Worm (Caenorhabditis elegans): Measurements from ENCODE around the gene hsp-25.
A peak's percentile ranks its signal among the peaks of the same experiment; 100 is the strongest.

hsp-25 gene

DNA sequence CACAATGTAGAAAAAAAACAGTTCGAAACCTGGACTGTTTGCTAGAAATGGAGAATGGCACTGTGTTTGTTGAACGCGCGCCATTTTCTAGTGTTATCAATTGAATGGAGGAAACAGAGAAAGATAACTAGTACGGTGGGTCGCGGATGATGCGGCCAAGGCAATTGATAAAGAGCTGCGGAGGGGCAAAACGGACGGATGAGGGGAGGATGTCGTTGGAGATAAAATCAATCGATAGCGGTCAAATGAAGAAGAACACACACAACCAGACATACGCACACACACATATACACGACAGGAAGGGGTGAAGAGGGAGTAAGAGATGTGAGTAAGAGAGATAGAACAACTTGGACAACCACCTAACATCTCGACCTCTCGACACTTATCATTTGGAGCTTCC is 10.6 kb upstream of the hsp-25 start:
- peak; percentile 37 for TF ChIP-seq nhr-21 (tag; optimal IDR thresholded peaks at IDR 0.05)
- no peak for TF ChIP-seq unc-55 (GFP tag; optimal IDR thresholded peaks at IDR 0.05)
- TF ChIP-seq snpc-4 (tag; optimal IDR thresholded peaks at IDR 0.05) = no peak
- TF ChIP-seq peb-1 (tag; optimal IDR thresholded peaks at IDR 0.05) = no peak
- no peak for TF ChIP-seq unc-62 (GFP tag; optimal IDR thresholded peaks at IDR 0.05)
- no peak for TF ChIP-seq skn-1 (tag; optimal IDR thresholded peaks at IDR 0.05)
- TF ChIP-seq lin-13 (GFP tag; optimal IDR thresholded peaks at IDR 0.05) = no peak
- peak; percentile 56 for TF ChIP-seq fos-1 (tag; optimal IDR thresholded peaks at IDR 0.05)
- TF ChIP-seq F13H6.1 (tag; optimal IDR thresholded peaks at IDR 0.05) = no peak
- TF ChIP-seq lsy-2 (tag; optimal IDR thresholded peaks at IDR 0.05) = peak in 1 of 2 experiments; percentile 20
- peak; percentile 38 for TF ChIP-seq sma-3 (GFP tag; optimal IDR thresholded peaks at IDR 0.05)
- TF ChIP-seq R02D3.7 (tag; optimal IDR thresholded peaks at IDR 0.05) = no peak
- TF ChIP-seq mbf-1 (tag; optimal IDR thresholded peaks at IDR 0.05) = no peak
- no peak for TF ChIP-seq unc-39 (tag; optimal IDR thresholded peaks at IDR 0.05)
- TF ChIP-seq nhr-25 (tag; optimal IDR thresholded peaks at IDR 0.05) = no peak
- TF ChIP-seq lin-11 (tag; optimal IDR thresholded peaks at IDR 0.05) = no peak
- no peak for TF ChIP-seq ztf-4 (tag; optimal IDR thresholded peaks at IDR 0.05)
- TF ChIP-seq aly-2 (tag; optimal IDR thresholded peaks at IDR 0.05) = no peak
- peak; percentile 45 for TF ChIP-seq nhr-129 (tag; optimal IDR thresholded peaks at IDR 0.05)
- no peak for TF ChIP-seq nhr-11 (tag; optimal IDR thresholded peaks at IDR 0.05)
- TF ChIP-seq nhr-6 (tag; optimal IDR thresholded peaks at IDR 0.05) = no peak

DNA sequence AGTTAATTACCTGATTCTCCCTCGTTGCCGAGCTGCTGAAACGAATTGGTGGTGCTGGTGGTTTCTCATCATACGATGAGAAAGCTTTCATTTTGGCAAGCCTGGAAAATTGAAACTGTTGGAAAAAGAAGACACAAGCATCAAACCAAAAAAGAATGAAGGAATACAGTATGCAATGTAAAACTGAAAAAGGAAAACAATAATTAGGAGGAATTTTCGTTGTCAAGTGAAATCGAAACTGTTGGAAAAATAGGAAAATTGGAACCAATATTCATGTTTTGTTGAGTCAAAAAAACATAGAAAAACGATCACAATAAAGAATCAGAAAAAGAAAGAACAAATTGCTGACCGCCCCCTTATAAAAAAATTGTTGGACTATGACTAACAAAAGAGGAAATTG is 9.1 kb upstream of the hsp-25 start, which contains the start of gene pak-1:
pak-1 (minus strand) TSS at position 101 of the 400 bp plus-strand sequence.
- TF ChIP-seq nhr-11 (tag; optimal IDR thresholded peaks at IDR 0.05) (no peak), nhr-21 (tag; optimal IDR thresholded peaks at IDR 0.05) (no peak), nhr-237 (tag; optimal IDR thresholded peaks at IDR 0.05) (no peak), egl-27 (tag; optimal IDR thresholded peaks at IDR 0.05) (no peak), R02D3.7 (tag; optimal IDR thresholded peaks at IDR 0.05) (no peak), unc-62 (GFP tag; optimal IDR thresholded peaks at IDR 0.05) (no peak), mbf-1 (tag; optimal IDR thresholded peaks at IDR 0.05) (no peak), nhr-23 (tag; optimal IDR thresholded peaks at IDR 0.05) (no peak), ceh-82 (tag; optimal IDR thresholded peaks at IDR 0.05) (no peak), alr-1 (tag; optimal IDR thresholded peaks at IDR 0.05) (no peak), nhr-6 (tag; optimal IDR thresholded peaks at IDR 0.05) (no peak), mab-5 (tag; optimal IDR thresholded peaks at IDR 0.05) (no peak)

ce11 chrX:6043283-6043682 is 3.8 kb upstream of the hsp-25 start:
- TF ChIP-seq unc-55 (GFP tag; optimal IDR thresholded peaks at IDR 0.05) = no peak
- TF ChIP-seq lin-13 (GFP tag; optimal IDR thresholded peaks at IDR 0.05) = no peak
- TF ChIP-seq sma-9 (GFP tag; optimal IDR thresholded peaks at IDR 0.05) = no peak
- no peak for TF ChIP-seq sma-9 (tag; optimal IDR thresholded peaks at IDR 0.05)
- TF ChIP-seq crh-2 (tag; optimal IDR thresholded peaks at IDR 0.05) = peak; percentile 1
- peak; percentile 34 for TF ChIP-seq nhr-129 (tag; optimal IDR thresholded peaks at IDR 0.05)
- TF ChIP-seq F13H6.1 (tag; optimal IDR thresholded peaks at IDR 0.05) = peak; percentile 39
- TF ChIP-seq Y55F3AM.14 (GFP tag; optimal IDR thresholded peaks at IDR 0.05) = no peak

- TF ChIP-seq nhr-21 (tag; optimal IDR thresholded peaks at IDR 0.05) (peak; percentile 83), blmp-1 (tag; optimal IDR thresholded peaks at IDR 0.05; ENCODE audit: insufficient read depth) (peak; percentile 59), sma-3 (GFP tag; optimal IDR thresholded peaks at IDR 0.05) (peak; percentile 90), ceh-82 (tag; optimal IDR thresholded peaks at IDR 0.05) (no peak), peb-1 (tag; optimal IDR thresholded peaks at IDR 0.05) (no peak), nhr-77 (tag; optimal IDR thresholded peaks at IDR 0.05) (no peak), sem-4 (tag; optimal IDR thresholded peaks at IDR 0.05) (peak; percentile 86), unc-55 (GFP tag; optimal IDR thresholded peaks at IDR 0.05) (peak; percentile 10), lin-11 (tag; optimal IDR thresholded peaks at IDR 0.05) (no peak), zag-1 (tag; optimal IDR thresholded peaks at IDR 0.05) (no peak), unc-39 (tag; optimal IDR thresholded peaks at IDR 0.05) (no peak), skn-1 (tag; optimal IDR thresholded peaks at IDR 0.05) (no peak), nhr-12 (tag; optimal IDR thresholded peaks at IDR 0.05) (no peak), R02D3.7 (tag; optimal IDR thresholded peaks at IDR 0.05) (no peak), sma-9 (GFP tag; optimal IDR thresholded peaks at IDR 0.05) (peak; percentile 86), sma-9 (tag; optimal IDR thresholded peaks at IDR 0.05) (no peak), F13H6.1 (tag; optimal IDR thresholded peaks at IDR 0.05) (peak; percentile 90), alr-1 (tag; optimal IDR thresholded peaks at IDR 0.05) (no peak), elt-3 (tag; optimal IDR thresholded peaks at IDR 0.05) (no peak), lin-39 (tag; optimal IDR thresholded peaks at IDR 0.05) (no peak), mbf-1 (tag; optimal IDR thresholded peaks at IDR 0.05) (no peak), lsy-2 (tag; optimal IDR thresholded peaks at IDR 0.05) (peak in 1 of 2 experiments; percentile 68), fos-1 (tag; optimal IDR thresholded peaks at IDR 0.05) (peak; percentile 75), nhr-10 (tag; optimal IDR thresholded peaks at IDR 0.05) (peak; percentile 25), nhr-6 (tag; optimal IDR thresholded peaks at IDR 0.05) (peak; percentile 74), C34F6.9 (tag; optimal IDR thresholded peaks at IDR 0.05) (peak; percentile 44), gmeb-1 (tag; optimal IDR thresholded peaks at IDR 0.05) (peak; percentile 56), nhr-129 (tag; optimal IDR thresholded peaks at IDR 0.05) (peak; percentile 94), ztf-4 (tag; optimal IDR thresholded peaks at IDR 0.05) (peak; percentile 78), nhr-11 (tag; optimal IDR thresholded peaks at IDR 0.05) (no peak), nhr-23 (tag; optimal IDR thresholded peaks at IDR 0.05) (no peak), snpc-4 (tag; optimal IDR thresholded peaks at IDR 0.05) (no peak), ama-1 (optimal IDR thresholded peaks at IDR 0.05) (peak; percentile 75), ceh-16 (tag; optimal IDR thresholded peaks at IDR 0.05) (no peak), unc-62 (GFP tag; optimal IDR thresholded peaks at IDR 0.05) (no peak), Y55F3AM.14 (GFP tag; optimal IDR thresholded peaks at IDR 0.05) (peak; percentile 24), ztf-11 (tag; optimal IDR thresholded peaks at IDR 0.05) (no peak)
Measured at ce11 chrX:6041995-6042481, 2.6 kb upstream of the hsp-25 start.
